Worm (Caenorhabditis elegans) whole organism, L3 larva: ENCODE measurements around the gene oxi-1.

Experiments used
- aly-2 ChIP-seq: fragments of 150-350 bp; optimal IDR thresholded peaks from 2 replicates; lab custom pipeline; 2014; ENCODE audit warnings: missing biosample characterization, missing genetic modification characterization
- ama-1 ChIP-seq: fragments of 150-350 bp; optimal IDR thresholded peaks from 2 replicates; lab custom pipeline; 2018
- egl-27 ChIP-seq: sonication (generic microtip); optimal IDR thresholded peaks from 4 replicates; lab custom pipeline; 2017; ENCODE audit warnings: missing biosample characterization, missing genetic modification reagents, missing genetic modification characterization
- lsy-12 ChIP-seq: sonication (generic microtip); optimal IDR thresholded peaks from 2 replicates; lab custom pipeline; 2016; ENCODE audit warnings: mild to moderate bottlenecking, missing genetic modification characterization, missing compliant biosample characterization
- nhr-11 ChIP-seq: fragments of 150-350 bp; optimal IDR thresholded peaks from 2 replicates; lab custom pipeline; 2014; ENCODE audit warnings: missing biosample characterization, missing genetic modification characterization
- nhr-25 ChIP-seq: sonication (generic microtip); optimal IDR thresholded peaks from 2 replicates; lab custom pipeline; 2017; ENCODE audit warnings: missing biosample characterization, missing genetic modification characterization
- pqm-1 ChIP-seq: fragments of 150-350 bp; optimal IDR thresholded peaks from 2 replicates; lab custom pipeline; 2017; ENCODE audit warnings: missing biosample characterization, missing genetic modification characterization, inconsistent platforms
- unc-62 ChIP-seq: fragments of 150-350 bp; sonication (generic microtip); optimal IDR thresholded peaks from 4 replicates; lab custom pipeline; 2014; ENCODE audit warnings: missing biosample characterization, missing genetic modification reagents, missing genetic modification characterization

- TF ChIP-seq egl-27 (tag; lab: Kevin White, UChicago), result no peak
- no peak for TF ChIP-seq aly-2 (tag; lab: Kevin White, UChicago)
- no peak for TF ChIP-seq lsy-12 (tag; lab: Kevin White, UChicago)
- TF ChIP-seq nhr-25 (tag; lab: Kevin White, UChicago), result no peak
- no peak for TF ChIP-seq nhr-11 (tag; lab: Kevin White, UChicago)
- no peak for TF ChIP-seq ama-1 (lab: Kevin White, UChicago)
- TF ChIP-seq pqm-1, result no peak
- no peak for TF ChIP-seq unc-62 (GFP tag; lab: Kevin White, UChicago)
These were observed 44.3 kb downstream of the oxi-1 start, which contains the start of gene unc-119 for ce11 chrIII:10902341-10902740.
